Worm (Caenorhabditis elegans): Measurements from ENCODE around the gene gas-1.

The gas-1 gene

DNA sequence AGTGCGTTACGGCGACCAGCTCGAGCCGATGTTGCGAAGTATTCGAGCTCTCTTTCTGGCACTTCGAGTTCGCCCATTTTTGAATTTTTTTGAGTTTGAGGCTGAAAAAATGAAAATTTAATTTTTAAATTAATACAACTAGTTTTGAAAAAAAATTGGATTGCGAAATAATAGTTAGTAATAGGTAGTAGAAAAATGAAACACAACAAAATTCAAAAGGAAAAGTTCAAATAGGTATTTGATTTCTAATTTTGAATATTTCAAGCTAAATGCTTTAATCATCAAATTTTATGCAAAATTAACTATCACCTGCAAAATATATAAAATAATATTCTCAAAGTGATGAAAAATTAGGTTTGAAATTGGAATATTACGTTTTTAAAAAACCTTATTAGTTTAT, 40.1 kb upstream of the gas-1 start, which contains the start of gene K09E9.4:
K09E9.4 (minus strand) TSS at position 101 of the 400 bp plus-strand sequence.
- TF ChIP-seq nhr-11 (tag; optimal IDR thresholded peaks at IDR 0.05) (no peak), eor-1 (tag; optimal IDR thresholded peaks at IDR 0.05) (peak in 1 of 2 experiments; percentile 42), egl-27 (tag; optimal IDR thresholded peaks at IDR 0.05) (no peak), skn-1 (tag; optimal IDR thresholded peaks at IDR 0.05) (no peak)

DNA sequence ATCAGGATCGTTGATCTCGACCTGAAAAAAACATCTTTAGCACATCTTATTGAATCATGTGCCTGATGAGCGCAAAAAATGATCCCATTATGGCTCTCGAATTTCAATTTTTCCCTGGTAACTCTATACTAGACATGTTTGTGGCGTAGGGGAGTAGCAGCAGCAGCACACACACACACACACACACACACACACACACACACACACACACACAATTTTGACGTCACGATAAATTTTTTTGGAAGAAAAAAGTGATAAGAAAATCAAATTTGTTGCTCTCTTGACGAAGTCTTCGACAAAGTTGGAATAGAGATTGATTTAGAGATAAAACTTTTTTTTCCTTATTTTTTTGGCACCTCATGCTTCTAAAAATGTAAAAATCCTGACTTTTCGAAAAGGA, 39.4 kb upstream of the gas-1 start:
- TF ChIP-seq pha-4 (tag; optimal IDR thresholded peaks at IDR 0.05) (no peak), nfya-1 (tag; optimal IDR thresholded peaks at IDR 0.05; ENCODE audit: insufficient read depth) (peak; percentile 18), ztf-4 (tag; optimal IDR thresholded peaks at IDR 0.05) (no peak), skn-1 (tag; optimal IDR thresholded peaks at IDR 0.05) (no peak), pqm-1 (tag; optimal IDR thresholded peaks at IDR 0.05) (peak; percentile 16), ama-1 (optimal IDR thresholded peaks at IDR 0.05) (no peak), daf-12 (tag; optimal IDR thresholded peaks at IDR 0.05) (no peak), unc-39 (tag; optimal IDR thresholded peaks at IDR 0.05) (no peak), lin-15B (tag; optimal IDR thresholded peaks at IDR 0.05) (no peak), elt-2 (tag; optimal IDR thresholded peaks at IDR 0.05) (peak; percentile 60), ceh-82 (tag; optimal IDR thresholded peaks at IDR 0.05) (no peak), R02D3.7 (tag; optimal IDR thresholded peaks at IDR 0.05) (no peak), mdl-1 (tag; optimal IDR thresholded peaks at IDR 0.05) (no peak), unc-62 (GFP tag; optimal IDR thresholded peaks at IDR 0.05) (no peak), nhr-28 (tag; optimal IDR thresholded peaks at IDR 0.05) (no peak)

DNA sequence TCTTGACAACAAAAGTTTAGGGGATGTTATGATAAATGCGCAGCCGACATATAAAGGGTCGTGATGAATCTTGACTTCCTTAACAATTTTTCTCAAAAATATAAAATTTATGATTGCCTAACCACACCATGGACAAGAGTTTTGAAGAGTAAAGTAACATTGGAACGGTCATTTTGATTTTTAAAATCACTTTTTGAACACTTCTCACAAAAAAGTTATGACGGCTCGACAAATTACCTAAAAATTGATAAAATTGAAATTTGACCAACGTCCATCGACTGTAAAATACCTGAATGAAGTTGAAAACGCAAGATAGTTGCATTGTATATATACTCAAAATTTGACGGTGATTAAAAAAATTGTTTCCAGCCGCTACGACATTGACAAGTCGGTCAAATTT, 38.7 kb upstream of the gas-1 start:
- no peak for TF ChIP-seq jun-1 (tag; optimal IDR thresholded peaks at IDR 0.05)
- TF ChIP-seq elt-3 (tag; optimal IDR thresholded peaks at IDR 0.05): no peak
- TF ChIP-seq pqm-1 (tag; optimal IDR thresholded peaks at IDR 0.05): no peak
- no peak for TF ChIP-seq nfya-1 (tag; optimal IDR thresholded peaks at IDR 0.05; ENCODE audit: insufficient read depth)
- TF ChIP-seq nhr-67 (tag; optimal IDR thresholded peaks at IDR 0.05): no peak
- no peak for TF ChIP-seq elt-1 (tag; optimal IDR thresholded peaks at IDR 0.05)
- TF ChIP-seq ceh-82 (tag; optimal IDR thresholded peaks at IDR 0.05): no peak
- TF ChIP-seq nhr-23 (tag; optimal IDR thresholded peaks at IDR 0.05): no peak
- TF ChIP-seq nhr-28 (tag; optimal IDR thresholded peaks at IDR 0.05): no peak
- TF ChIP-seq pha-4 (tag; optimal IDR thresholded peaks at IDR 0.05): no peak
- no peak for TF ChIP-seq lin-39 (tag; optimal IDR thresholded peaks at IDR 0.05)
- TF ChIP-seq ceh-16 (tag; optimal IDR thresholded peaks at IDR 0.05): no peak
- no peak for TF ChIP-seq nhr-11 (tag; optimal IDR thresholded peaks at IDR 0.05)
- no peak for TF ChIP-seq nhr-43 (tag; optimal IDR thresholded peaks at IDR 0.05; ENCODE audit: poor library complexity, severe bottlenecking)
- no peak for TF ChIP-seq fkh-2 (tag; optimal IDR thresholded peaks at IDR 0.05)
- no peak for TF ChIP-seq ceh-28 (tag; optimal IDR thresholded peaks at IDR 0.05)
- TF ChIP-seq mdl-1 (tag; optimal IDR thresholded peaks at IDR 0.05): no peak
- no peak for TF ChIP-seq hmg-11 (tag; optimal IDR thresholded peaks at IDR 0.05)

DNA sequence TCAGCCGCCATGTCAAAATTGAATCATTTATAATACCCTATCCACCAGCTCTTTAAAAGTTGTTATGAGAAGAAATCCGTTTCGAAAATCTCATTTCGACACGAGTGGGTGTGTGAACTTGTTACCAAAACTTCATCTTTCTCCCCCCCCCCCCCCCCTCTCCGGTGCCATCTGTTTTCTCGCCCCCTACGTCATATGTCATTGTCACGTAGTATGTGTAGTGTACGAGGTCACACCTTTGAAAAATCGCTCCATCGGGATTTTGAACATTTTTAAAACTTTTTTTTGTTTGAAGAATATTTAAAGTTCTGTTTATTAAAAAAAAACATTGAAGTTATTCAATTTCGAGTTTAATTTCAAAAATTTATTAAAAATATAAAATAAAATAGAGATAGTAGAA, 37.6 kb upstream of the gas-1 start:
- TF ChIP-seq ceh-28 (tag; optimal IDR thresholded peaks at IDR 0.05) (no peak), hmg-11 (tag; optimal IDR thresholded peaks at IDR 0.05) (no peak), lin-39 (tag; optimal IDR thresholded peaks at IDR 0.05) (peak; percentile 36)

DNA sequence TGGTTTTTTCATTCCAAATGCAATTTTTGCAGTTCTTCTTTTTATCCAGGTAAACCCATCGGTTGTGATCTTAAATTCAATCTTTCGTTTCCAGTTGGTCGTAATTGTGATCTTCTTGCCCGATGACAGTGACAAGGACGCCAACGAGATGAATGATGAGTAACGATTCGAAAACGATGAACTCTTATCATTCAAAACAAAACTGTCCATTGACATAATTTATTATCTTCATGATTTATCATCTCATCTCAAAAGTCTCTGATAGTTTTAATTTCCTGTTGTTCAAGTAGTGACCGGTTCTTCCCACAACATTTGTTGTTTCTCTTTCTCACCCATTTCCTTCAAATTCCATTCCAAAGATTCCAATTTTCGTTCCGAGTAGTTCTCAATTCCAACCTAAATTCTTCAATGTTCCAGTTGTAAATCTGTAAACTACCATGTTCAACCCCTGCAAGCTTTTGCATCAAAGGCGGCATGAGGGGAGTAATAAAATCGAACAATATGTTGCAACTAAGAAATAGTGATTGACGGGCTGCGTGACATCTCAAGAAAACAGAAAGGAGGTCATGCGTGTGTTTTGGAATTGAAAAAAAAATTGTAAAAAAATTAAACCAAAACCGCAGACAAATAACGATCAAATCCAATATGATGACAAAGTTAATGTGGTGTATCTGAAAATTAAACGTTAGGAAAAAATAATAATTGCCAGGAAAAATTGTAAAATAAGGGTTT, 36.1 kb upstream of the gas-1 start:
- TF ChIP-seq ceh-9 (tag; optimal IDR thresholded peaks at IDR 0.05): no peak
- TF ChIP-seq nhr-237 (tag; optimal IDR thresholded peaks at IDR 0.05): no peak
- TF ChIP-seq nhr-77 (tag; optimal IDR thresholded peaks at IDR 0.05): no peak
- peak; percentile 12 for TF ChIP-seq nhr-43 (tag; optimal IDR thresholded peaks at IDR 0.05; ENCODE audit: poor library complexity, severe bottlenecking)
- TF ChIP-seq nhr-25 (tag; optimal IDR thresholded peaks at IDR 0.05): peak; percentile 36
- TF ChIP-seq fkh-2 (tag; optimal IDR thresholded peaks at IDR 0.05): no peak
- peak; percentile 48 for TF ChIP-seq unc-62 (GFP tag; optimal IDR thresholded peaks at IDR 0.05)
- TF ChIP-seq nfya-1 (tag; optimal IDR thresholded peaks at IDR 0.05; ENCODE audit: insufficient read depth): no peak
- peak; percentile 38 for TF ChIP-seq nhr-23 (tag; optimal IDR thresholded peaks at IDR 0.05)

Measured in whole organism, L3 larva.